Worm (Caenorhabditis elegans) whole organism, young adult: ENCODE measurements around the gene cpr-4.

Experiments used
- C17E4.6 ChIP-seq: fragments of 200-800 bp; sonication (Bioruptor generic); IDR thresholded peaks from 2 replicates; pipeline ENCODE4 v1.3.6; 2022; ENCODE audit warnings: missing genetic modification reagents, missing genetic modification characterization, missing compliant biosample characterization
- F37B4.10 ChIP-seq: fragments of 200-800 bp; sonication (Bioruptor generic); IDR thresholded peaks from 2 replicates; pipeline ENCODE4 v1.3.6; 2022; ENCODE audit warnings: missing genetic modification characterization, missing compliant biosample characterization
- Y79H2A.3 ChIP-seq: fragments of 200-800 bp; sonication (Bioruptor generic); conservative IDR thresholded peaks from 2 replicates; pipeline ENCODE4 v1.3.6; 2022; ENCODE audit warnings: missing genetic modification reagents, missing genetic modification characterization, missing compliant biosample characterization
- ama-1 ChIP-seq, 3 experiments: fragments of 150-350 bp in 1 of 3; sonication (generic microtip) in 2 of 3; optimal IDR thresholded peaks; 2 replicates each; lab custom pipeline; 2014 to 2018; ENCODE audit warnings: missing biosample characterization in 2 of 3, missing genetic modification characterization in 2 of 3, missing genetic modification reagents in 2 of 3
- ceh-100 ChIP-seq: fragments of 200-800 bp; sonication (Bioruptor generic); IDR thresholded peaks from 2 replicates; pipeline ENCODE4 v1.3.6; 2022; ENCODE audit warnings: missing genetic modification reagents, missing genetic modification characterization, missing compliant biosample characterization
- let-607 ChIP-seq, 2 experiments: fragments of 200-800 bp in 1 of 2; sonication (Bioruptor generic) in 1 of 2; sonication (generic microtip) in 1 of 2; optimal IDR thresholded peaks; 2 replicates each; lab custom pipeline; 2016 to 2018; ENCODE audit warnings: mild to moderate bottlenecking in 2 of 2, missing compliant biosample characterization in 2 of 2, missing genetic modification characterization in 2 of 2, moderate library complexity in 2 of 2, missing genotype in 1 of 2
- mes-4 ChIP-seq: sonication (generic microtip); optimal IDR thresholded peaks from 2 replicates; lab custom pipeline; 2016; ENCODE audit warnings: missing genotype, missing genetic modification characterization, missing compliant biosample characterization
- nhr-27 ChIP-seq: fragments of 200-800 bp; sonication (Bioruptor generic); optimal IDR thresholded peaks from 2 replicates; lab custom pipeline; 2018; ENCODE audit warnings: mild to moderate bottlenecking, missing genetic modification characterization, moderate library complexity, missing compliant biosample characterization
- nhr-80 ChIP-seq: sonication (generic microtip); optimal IDR thresholded peaks from 2 replicates; lab custom pipeline; 2016; ENCODE audit warnings: missing genetic modification characterization, missing compliant biosample characterization
- snpc-4 ChIP-seq, 5 experiments: fragments of 150-350 bp in 1 of 5; sonication (generic microtip) in 4 of 5; optimal IDR thresholded peaks; 2 replicates each; lab custom pipeline; 2014 to 2018; ENCODE audit warnings: missing genetic modification characterization in 5 of 5, missing biosample characterization in 3 of 5, antibody characterized with exemption in 2 of 5, mild to moderate bottlenecking in 2 of 5, missing compliant biosample characterization in 2 of 5, missing genotype in 2 of 5, moderate library complexity in 2 of 5, missing genetic modification reagents in 1 of 5
- tbp1 ChIP-seq: fragments of 200-800 bp; sonication (Bioruptor generic); optimal IDR thresholded peaks from 2 replicates; lab custom pipeline; 2018; ENCODE audit warnings: mild to moderate bottlenecking, missing genetic modification characterization, missing compliant biosample characterization

- TF ChIP-seq C17E4.6 (GFP tag; lab: Robert Waterston, UW) (no peak), ama-1 (optimal IDR thresholded peaks at IDR 0.05; lab: Kevin White, UChicago) (no peak), ama-1 (GFP tag; optimal IDR thresholded peaks at IDR 0.05; lab: Kevin White, UChicago) (no peak), nhr-80 (tag; lab: Kevin White, UChicago) (no peak), F37B4.10 (GFP tag; lab: Robert Waterston, UW) (no peak), let-607 (tag; optimal IDR thresholded peaks at IDR 0.05; lab: Kevin White, UChicago) (no peak), mes-4 (no peak), tbp1 (no peak), ceh-100 (GFP tag; lab: Robert Waterston, UW) (no peak), snpc-4 (GFP tag; optimal IDR thresholded peaks at IDR 0.05; lab: Kevin White, UChicago) (no peak), snpc-4 (tag; optimal IDR thresholded peaks at IDR 0.05; lab: Kevin White, UChicago) (no peak), Y79H2A.3 (no peak), nhr-27 (no peak)
These were observed 6.3 kb downstream of the cpr-4 start for ce11 chrV:6620809-6621208.
